Worm (Caenorhabditis elegans) whole organism, young adult: ENCODE measurements around the gene F32H5.3.

Experiments used
- B0336.3 ChIP-seq: fragments of 200-800 bp; sonication (Bioruptor generic); IDR thresholded peaks from 2 replicates; pipeline ENCODE4 v1.3.6; 2022; ENCODE audit warnings: missing genetic modification characterization, missing compliant biosample characterization
- D2030.7 ChIP-seq: fragments of 200-800 bp; sonication (Bioruptor generic); IDR thresholded peaks from 2 replicates; pipeline ENCODE4 v1.3.6; 2022; ENCODE audit warnings: missing genetic modification reagents, missing genetic modification characterization, missing compliant biosample characterization
- F23B12.7 ChIP-seq: sonication (generic microtip); optimal IDR thresholded peaks from 2 replicates; lab custom pipeline; 2017; ENCODE audit warnings: missing genetic modification characterization, mild to moderate bottlenecking, missing compliant biosample characterization, antibody characterized with exemption, moderate library complexity; ENCODE audit not compliant: insufficient read depth
- F33H1.4 ChIP-seq: fragments of 200-800 bp; sonication (Bioruptor generic); IDR thresholded peaks from 2 replicates; pipeline ENCODE4 v1.3.6; 2022; ENCODE audit warnings: missing genetic modification reagents, missing genetic modification characterization, missing compliant biosample characterization
- F52B5.7 ChIP-seq: sonication (generic microtip); optimal IDR thresholded peaks from 2 replicates; lab custom pipeline; 2016; ENCODE audit warnings: mild to moderate bottlenecking, missing genetic modification characterization, missing compliant biosample characterization
- T07F8.4 ChIP-seq: sonication (generic microtip); optimal IDR thresholded peaks from 2 replicates; lab custom pipeline; 2016; ENCODE audit warnings: mild to moderate bottlenecking, missing genetic modification characterization, moderate library complexity, missing compliant biosample characterization
- Y53G8AR.9 ChIP-seq: fragments of 200-800 bp; sonication (Bioruptor generic); conservative IDR thresholded peaks from 2 replicates; pipeline ENCODE4 v1.3.6; 2022; ENCODE audit warnings: missing genetic modification reagents, missing genetic modification characterization, missing compliant biosample characterization
- Y95B8A.8 ChIP-seq: fragments of 200-800 bp; sonication (Bioruptor generic); IDR thresholded peaks from 2 replicates; pipeline ENCODE4 v1.3.6; 2022; ENCODE audit warnings: missing genetic modification reagents, missing genetic modification characterization, missing compliant biosample characterization
- ama-1 ChIP-seq, 3 experiments: fragments of 150-350 bp in 1 of 3; sonication (generic microtip) in 2 of 3; optimal IDR thresholded peaks; 2 replicates each; lab custom pipeline; 2014 to 2018; ENCODE audit warnings: missing biosample characterization in 2 of 3, missing genetic modification characterization in 2 of 3, missing genetic modification reagents in 2 of 3
- athp-1 ChIP-seq: sonication (generic microtip); optimal IDR thresholded peaks from 2 replicates; lab custom pipeline; 2017; ENCODE audit warnings: mild to moderate bottlenecking, missing genetic modification characterization, missing compliant biosample characterization
- cebp-1 ChIP-seq, 2 experiments: fragments of 200-800 bp in 1 of 2; sonication (Bioruptor generic) in 1 of 2; sonication (generic microtip) in 1 of 2; IDR thresholded peaks in 1 of 2; optimal IDR thresholded peaks in 1 of 2; 2 replicates each; pipeline versions ENCODE4 v1.3.6 to Lab custom; 2017 to 2022; ENCODE audit warnings: missing compliant biosample characterization in 2 of 2, missing genetic modification characterization in 2 of 2, mild to moderate bottlenecking in 1 of 2, missing genetic modification reagents in 1 of 2, moderate library complexity in 1 of 2
- ceh-40 ChIP-seq: fragments of 200-800 bp; sonication (Bioruptor generic); IDR thresholded peaks from 2 replicates; pipeline ENCODE4 v1.3.6; 2022; ENCODE audit warnings: missing genetic modification characterization, missing compliant biosample characterization
- chd-7 ChIP-seq: sonication (generic microtip); optimal IDR thresholded peaks from 2 replicates; lab custom pipeline; 2016; ENCODE audit warnings: mild to moderate bottlenecking, missing genetic modification characterization, moderate library complexity, missing compliant biosample characterization
- dpl-1 ChIP-seq: fragments of 150-350 bp; optimal IDR thresholded peaks from 2 replicates; lab custom pipeline; 2014; ENCODE audit warnings: missing biosample characterization, missing genetic modification reagents, missing genetic modification characterization
- egrh-3 ChIP-seq: fragments of 200-800 bp; sonication (Bioruptor generic); IDR thresholded peaks from 2 replicates; pipeline ENCODE4 v1.3.6; 2022; ENCODE audit warnings: missing genetic modification reagents, missing genetic modification characterization, missing compliant biosample characterization
- ekl-4 ChIP-seq: fragments of 200-800 bp; sonication (Bioruptor generic); IDR thresholded peaks from 2 replicates; pipeline ENCODE4 v1.3.6; 2022; ENCODE audit warnings: missing genetic modification reagents, missing genetic modification characterization, missing compliant biosample characterization
- ets-4 ChIP-seq: fragments of 200-800 bp; sonication (Bioruptor generic); optimal IDR thresholded peaks from 2 replicates; lab custom pipeline; 2018; ENCODE audit warnings: mild to moderate bottlenecking, missing genetic modification characterization, missing compliant biosample characterization
- hlh-26 ChIP-seq: fragments of 200-800 bp; sonication (Bioruptor generic); conservative IDR thresholded peaks from 2 replicates; pipeline ENCODE4 v1.3.6; 2022; ENCODE audit warnings: missing genetic modification reagents, missing genetic modification characterization, missing compliant biosample characterization
- hmg-1.2 ChIP-seq: fragments of 200-800 bp; sonication (Bioruptor generic); IDR thresholded peaks from 2 replicates; pipeline ENCODE4 v1.3.6; 2022; ENCODE audit warnings: missing genetic modification reagents, missing genetic modification characterization, missing compliant biosample characterization
- hrde-1 ChIP-seq: sonication (generic microtip); optimal IDR thresholded peaks from 2 replicates; lab custom pipeline; 2016; ENCODE audit warnings: missing genetic modification characterization, mild to moderate bottlenecking, missing compliant biosample characterization, moderate library complexity, missing genotype, missing genetic modification reagents, borderline replicate concordance
- hsf-1 ChIP-seq: fragments of 200-800 bp; sonication (Bioruptor generic); IDR thresholded peaks from 2 replicates; pipeline ENCODE4 v1.3.6; 2022; ENCODE audit warnings: missing genetic modification reagents, missing genetic modification characterization, missing compliant biosample characterization
- let-526 ChIP-seq: fragments of 200-800 bp; sonication (Bioruptor generic); IDR thresholded peaks from 2 replicates; pipeline ENCODE4 v1.3.6; 2022; ENCODE audit warnings: missing genetic modification reagents, missing genetic modification characterization, missing compliant biosample characterization
- let-607 ChIP-seq, 2 experiments: fragments of 200-800 bp in 1 of 2; sonication (Bioruptor generic) in 1 of 2; sonication (generic microtip) in 1 of 2; optimal IDR thresholded peaks; 2 replicates each; lab custom pipeline; 2016 to 2018; ENCODE audit warnings: mild to moderate bottlenecking in 2 of 2, missing compliant biosample characterization in 2 of 2, missing genetic modification characterization in 2 of 2, moderate library complexity in 2 of 2, missing genotype in 1 of 2
- lin-26 ChIP-seq: fragments of 200-800 bp; sonication (Bioruptor generic); IDR thresholded peaks from 2 replicates; pipeline ENCODE4 v1.3.6; 2022; ENCODE audit warnings: missing genetic modification reagents, missing genetic modification characterization, missing compliant biosample characterization
- lin-35 ChIP-seq, 3 experiments: fragments of 150-350 bp in 2 of 3; sonication (generic microtip) in 1 of 3; optimal IDR thresholded peaks; 2 replicates each; lab custom pipeline; 2014 to 2018; ENCODE audit warnings: missing biosample characterization in 3 of 3, missing genetic modification characterization in 3 of 3, missing genetic modification reagents in 3 of 3
- lin-54 ChIP-seq: fragments of 200-800 bp; sonication (Bioruptor generic); optimal IDR thresholded peaks from 2 replicates; lab custom pipeline; 2018; ENCODE audit warnings: mild to moderate bottlenecking, missing genetic modification characterization, missing compliant biosample characterization
- lsl-1 ChIP-seq: fragments of 200-800 bp; sonication (Bioruptor generic); optimal IDR thresholded peaks from 2 replicates; lab custom pipeline; 2018; ENCODE audit warnings: mild to moderate bottlenecking, missing genetic modification characterization, moderate library complexity, missing compliant biosample characterization
- madf-3 ChIP-seq: fragments of 200-800 bp; sonication (Bioruptor generic); IDR thresholded peaks from 2 replicates; pipeline ENCODE4 v1.3.6; 2022; ENCODE audit warnings: missing genetic modification reagents, missing genetic modification characterization, missing compliant biosample characterization
- mcd-1 ChIP-seq: fragments of 200-800 bp; sonication (Bioruptor generic); IDR thresholded peaks from 2 replicates; pipeline ENCODE4 v1.3.6; 2022; ENCODE audit warnings: missing genetic modification reagents, missing genetic modification characterization, missing compliant biosample characterization
- mel-28 ChIP-seq: sonication (generic microtip); optimal IDR thresholded peaks from 2 replicates; lab custom pipeline; 2016; ENCODE audit warnings: borderline replicate concordance, mild to moderate bottlenecking, missing genetic modification characterization, missing compliant biosample characterization
- nfya-2 ChIP-seq: fragments of 200-800 bp; sonication (Bioruptor generic); IDR thresholded peaks from 2 replicates; pipeline ENCODE4 v1.3.6; 2022; ENCODE audit warnings: missing genetic modification reagents, missing genetic modification characterization, missing compliant biosample characterization
- nhr-80 ChIP-seq: sonication (generic microtip); optimal IDR thresholded peaks from 2 replicates; lab custom pipeline; 2016; ENCODE audit warnings: missing genetic modification characterization, missing compliant biosample characterization
- nhr-90 ChIP-seq: sonication (generic microtip); optimal IDR thresholded peaks from 2 replicates; lab custom pipeline; 2016; ENCODE audit warnings: missing genotype, mild to moderate bottlenecking, missing genetic modification characterization, missing compliant biosample characterization
- rcor-1 ChIP-seq: fragments of 200-800 bp; sonication (Bioruptor generic); IDR thresholded peaks from 2 replicates; pipeline ENCODE4 v1.3.6; 2022; ENCODE audit warnings: missing genetic modification reagents, missing genetic modification characterization, missing compliant biosample characterization
- repo-1 ChIP-seq: sonication (generic microtip); optimal IDR thresholded peaks from 2 replicates; lab custom pipeline; 2017; ENCODE audit warnings: mild to moderate bottlenecking, missing genetic modification characterization, missing compliant biosample characterization
- rpc-1 ChIP-seq, 2 experiments: fragments of 150-350 bp in 1 of 2; sonication (generic microtip) in 1 of 2; optimal IDR thresholded peaks; 2 replicates each; lab custom pipeline; 2014 to 2018; ENCODE audit warnings: missing biosample characterization in 1 of 2, missing genetic modification characterization in 1 of 2, missing genetic modification reagents in 1 of 2, missing genotype in 1 of 2
- snpc-1.3 ChIP-seq: sonication (generic microtip); optimal IDR thresholded peaks from 2 replicates; lab custom pipeline; 2017; ENCODE audit warnings: missing genetic modification characterization, mild to moderate bottlenecking, missing compliant biosample characterization, antibody characterized with exemption, moderate library complexity, missing genotype, missing genetic modification reagents; ENCODE audit not compliant: insufficient read depth
- snpc-4 ChIP-seq, 5 experiments: fragments of 150-350 bp in 1 of 5; sonication (generic microtip) in 4 of 5; optimal IDR thresholded peaks; 2 replicates each; lab custom pipeline; 2014 to 2018; ENCODE audit warnings: missing genetic modification characterization in 5 of 5, missing biosample characterization in 3 of 5, antibody characterized with exemption in 2 of 5, mild to moderate bottlenecking in 2 of 5, missing compliant biosample characterization in 2 of 5, missing genotype in 2 of 5, moderate library complexity in 2 of 5, missing genetic modification reagents in 1 of 5
- unc-130 ChIP-seq: sonication (generic microtip); optimal IDR thresholded peaks from 2 replicates; lab custom pipeline; 2016; ENCODE audit warnings: missing genetic modification reagents, missing genetic modification characterization, missing compliant biosample characterization
- ztf-25 ChIP-seq: fragments of 200-800 bp; sonication (Bioruptor generic); IDR thresholded peaks from 2 replicates; pipeline ENCODE4 v1.3.6; 2022; ENCODE audit warnings: missing genetic modification reagents, missing genetic modification characterization, missing compliant biosample characterization
- ztf-26 ChIP-seq: sonication (generic microtip); optimal IDR thresholded peaks from 2 replicates; lab custom pipeline; 2017; ENCODE audit warnings: missing genetic modification characterization, missing compliant biosample characterization
- ztf-6 ChIP-seq: fragments of 200-800 bp; sonication (Bioruptor generic); IDR thresholded peaks from 2 replicates; pipeline ENCODE4 v1.3.6; 2022; ENCODE audit warnings: missing genetic modification reagents, missing genetic modification characterization, missing compliant biosample characterization

F32H5.3 gene

ce11 chrV:13358823-13359592 is at the start of gene F32H5.3:
Gene F32H5.3 (plus strand): TSS chrV:13359335.
- TF ChIP-seq F33H1.4: no peak
- no peak for TF ChIP-seq hlh-26 (GFP tag; lab: Robert Waterston, UW)
- no peak for TF ChIP-seq let-526 (GFP tag; lab: Robert Waterston, UW)
- no peak for TF ChIP-seq mel-28 (tag; lab: Kevin White, UChicago)
- TF ChIP-seq madf-3 (GFP tag; lab: Robert Waterston, UW): no peak
- TF ChIP-seq ztf-26 (tag; lab: Kevin White, UChicago): no peak
- no peak for TF ChIP-seq nhr-90 (tag; lab: Kevin White, UChicago)
- no peak for TF ChIP-seq dpl-1 (GFP tag; lab: Kevin White, UChicago)
- no peak for TF ChIP-seq ets-4 (GFP tag; lab: Kevin White, UChicago)
- no peak for TF ChIP-seq nhr-80 (tag; lab: Kevin White, UChicago)
- TF ChIP-seq T07F8.4 (tag; lab: Kevin White, UChicago): no peak
- TF ChIP-seq ztf-6 (GFP tag; lab: Robert Waterston, UW): no peak
- no peak for TF ChIP-seq mcd-1 (GFP tag; lab: Robert Waterston, UW)
- no peak for TF ChIP-seq egrh-3 (GFP tag; lab: Robert Waterston, UW)
- TF ChIP-seq F52B5.7 (tag; lab: Kevin White, UChicago): no peak
- TF ChIP-seq chd-7 (tag; lab: Kevin White, UChicago): no peak
- TF ChIP-seq lin-35 (GFP tag; optimal IDR thresholded peaks at IDR 0.05; lab: Kevin White, UChicago): no peak

DNA sequence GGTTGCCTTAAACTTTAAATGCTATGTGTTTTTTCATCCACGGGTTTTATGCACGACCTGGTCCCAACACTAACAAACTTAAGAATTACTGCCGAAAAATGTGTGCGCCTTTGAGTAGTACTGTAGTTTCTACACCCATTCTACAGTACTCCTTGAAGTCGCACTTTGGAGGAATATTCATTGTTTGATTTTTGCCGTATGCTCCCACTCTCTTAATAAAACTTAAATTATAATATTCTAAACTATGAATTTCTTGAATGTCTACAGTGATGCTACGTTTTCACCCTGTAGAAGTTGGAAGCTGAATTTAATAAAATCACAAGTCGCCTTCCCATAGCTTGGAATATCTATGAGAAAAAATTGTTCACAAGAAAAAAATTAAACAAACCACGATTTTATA is 49.3 kb upstream of the F32H5.3 start:
- TF ChIP-seq athp-1: no peak
- TF ChIP-seq snpc-1.3: no peak
- no peak for TF ChIP-seq cebp-1 (GFP tag; IDR thresholded peaks at IDR 0.05; lab: Robert Waterston, UW)
- TF ChIP-seq cebp-1 (tag; optimal IDR thresholded peaks at IDR 0.05; lab: Kevin White, UChicago): peak; percentile 17
- peak; percentile 78 for TF ChIP-seq hrde-1 (tag; lab: Kevin White, UChicago)
- no peak for TF ChIP-seq let-607 (tag; optimal IDR thresholded peaks at IDR 0.05; lab: Kevin White, UChicago)
- peak; percentile 68 for TF ChIP-seq hsf-1 (GFP tag; lab: Robert Waterston, UW)
- no peak for TF ChIP-seq nfya-2
- TF ChIP-seq lin-54: peak; percentile 25
- TF ChIP-seq ztf-25 (GFP tag; lab: Robert Waterston, UW): 0 out of 2 replicates have a peak, but pooled peaks have one; percentile 53
- no peak for TF ChIP-seq ceh-40 (GFP tag; lab: Robert Waterston, UW)
- peak; percentile 72; the same call in 1 of the 2 replicates for TF ChIP-seq ekl-4
- TF ChIP-seq ztf-6 (GFP tag; lab: Robert Waterston, UW): no peak
- TF ChIP-seq D2030.7 (GFP tag; lab: Robert Waterston, UW): peak; percentile 54; the same call in 1 of the 2 replicates
- peak; percentile 29 for TF ChIP-seq F33H1.4
- peak; percentile 21 for TF ChIP-seq F52B5.7 (tag; lab: Kevin White, UChicago)
- peak; percentile 20 for TF ChIP-seq repo-1 (tag; lab: Kevin White, UChicago)
- peak; percentile 43; the same call in 1 of the 2 replicates for TF ChIP-seq Y53G8AR.9 (GFP tag; lab: Robert Waterston, UW)
- no peak for TF ChIP-seq rpc-1 (optimal IDR thresholded peaks at IDR 0.05; lab: Kevin White, UChicago)
- TF ChIP-seq rpc-1 (tag; optimal IDR thresholded peaks at IDR 0.05; lab: Kevin White, UChicago): no peak
- peak; percentile 47; the same call in 1 of the 2 replicates for TF ChIP-seq B0336.3 (GFP tag; lab: Robert Waterston, UW)
- TF ChIP-seq F23B12.7 (tag; lab: Kevin White, UChicago): no peak
- TF ChIP-seq ama-1 (optimal IDR thresholded peaks at IDR 0.05; lab: Kevin White, UChicago): no peak
- TF ChIP-seq ama-1 (GFP tag; optimal IDR thresholded peaks at IDR 0.05; lab: Kevin White, UChicago): no peak
- 0 out of 2 replicates have a peak, but pooled peaks have one; percentile 14 for TF ChIP-seq rcor-1 (GFP tag; lab: Robert Waterston, UW)
- no peak for TF ChIP-seq lin-26 (GFP tag; lab: Robert Waterston, UW)
- TF ChIP-seq snpc-4 (GFP tag; optimal IDR thresholded peaks at IDR 0.05; lab: Kevin White, UChicago): peak; percentile 10
- peak in 1 of 4 experiments; percentile 21 for TF ChIP-seq snpc-4 (tag; optimal IDR thresholded peaks at IDR 0.05; lab: Kevin White, UChicago)
- peak; percentile 36; the same call in 1 of the 2 replicates for TF ChIP-seq hmg-1.2
- 0 out of 2 replicates have a peak, but pooled peaks have one; percentile 48 for TF ChIP-seq Y95B8A.8 (GFP tag; lab: Robert Waterston, UW)
- TF ChIP-seq unc-130: peak; percentile 13
- TF ChIP-seq lsl-1 (GFP tag; lab: Kevin White, UChicago): peak; percentile 24
